Worm (Caenorhabditis elegans) whole organism, L4 larva: Measurements from ENCODE around the gene rnp-7.
A peak's percentile ranks its signal among the peaks of the same experiment; 100 is the strongest.

Source experiments
- F10B5.3 ChIP-seq: sonication (generic microtip); optimal IDR thresholded peaks from 2 replicates; lab custom pipeline; 2016; ENCODE audit warnings: mild to moderate bottlenecking, missing genetic modification characterization, missing compliant biosample characterization
- F26F4.8 ChIP-seq: fragments of 200-800 bp; sonication (Bioruptor generic); conservative IDR thresholded peaks from 2 replicates; pipeline ENCODE4 v1.3.6; 2022; ENCODE audit warnings: missing genetic modification characterization, missing compliant biosample characterization
- F44E2.7 ChIP-seq: fragments of 200-800 bp; sonication (Bioruptor generic); IDR thresholded peaks from 2 replicates; pipeline ENCODE4 v2.1.2; 2022; ENCODE audit warnings: missing genetic modification characterization, missing compliant biosample characterization
- F49E8.2 ChIP-seq: sonication (generic microtip); optimal IDR thresholded peaks from 2 replicates; lab custom pipeline; 2016; ENCODE audit warnings: missing compliant biosample characterization, mild to moderate bottlenecking, missing genetic modification characterization, borderline replicate concordance
- T20F7.1 ChIP-seq: fragments of 200-800 bp; sonication (Bioruptor generic); optimal IDR thresholded peaks from 2 replicates; lab custom pipeline; 2018; ENCODE audit warnings: mild to moderate bottlenecking, missing genetic modification characterization, missing compliant biosample characterization
- Y105C5A.15 ChIP-seq: fragments of 200-800 bp; sonication (Bioruptor generic); IDR thresholded peaks from 2 replicates; pipeline ENCODE4 v1.3.6; 2022; ENCODE audit warnings: missing genetic modification characterization, missing compliant biosample characterization
- Y48G9A.11 ChIP-seq: fragments of 200-800 bp; sonication (Bioruptor generic); IDR thresholded peaks from 2 replicates; pipeline ENCODE4 v1.3.6; 2022; ENCODE audit warnings: missing genetic modification reagents, missing genetic modification characterization, missing compliant biosample characterization
- Y75B8A.6 ChIP-seq: fragments of 200-800 bp; sonication (Bioruptor generic); IDR thresholded peaks from 2 replicates; pipeline ENCODE4 v1.3.6; 2022; ENCODE audit warnings: missing genetic modification reagents, missing genetic modification characterization, missing compliant biosample characterization
- ZK337.2 ChIP-seq: fragments of 200-800 bp; sonication (Bioruptor generic); IDR thresholded peaks from 2 replicates; pipeline ENCODE4 v1.3.6; 2022; ENCODE audit warnings: missing genetic modification reagents, missing genetic modification characterization, missing compliant biosample characterization
- ZK546.5 ChIP-seq, 2 experiments: sonication (generic microtip); optimal IDR thresholded peaks; 2 replicates each; lab custom pipeline; 2017; ENCODE audit warnings: missing biosample characterization in 2 of 2, missing genetic modification characterization in 2 of 2
- aly-2 ChIP-seq: sonication (generic microtip); optimal IDR thresholded peaks from 2 replicates; lab custom pipeline; 2018; ENCODE audit warnings: missing biosample characterization, missing genetic modification characterization
- ama-1 ChIP-seq: fragments of 150-350 bp; optimal IDR thresholded peaks from 2 replicates; lab custom pipeline; 2014; ENCODE audit warnings: inconsistent platforms, mixed read lengths
- ceh-28 ChIP-seq: fragments of 150-350 bp; optimal IDR thresholded peaks from 2 replicates; lab custom pipeline; 2014; ENCODE audit warnings: missing biosample characterization, missing genetic modification reagents, missing genetic modification characterization
- ceh-82 ChIP-seq: sonication (generic microtip); optimal IDR thresholded peaks from 2 replicates; lab custom pipeline; 2017; ENCODE audit warnings: missing biosample characterization, missing genetic modification characterization
- ces-1 ChIP-seq: fragments of 150-350 bp; sonication (generic microtip); optimal IDR thresholded peaks from 4 replicates; lab custom pipeline; 2014; ENCODE audit warnings: missing biosample characterization, missing genetic modification reagents, missing genetic modification characterization
- daf-16 ChIP-seq, 3 experiments: sonication (generic microtip); optimal IDR thresholded peaks; 2 replicates each; lab custom pipeline; 2016 to 2017; ENCODE audit warnings: missing genetic modification characterization in 3 of 3, missing genetic modification reagents in 3 of 3, mild to moderate bottlenecking in 2 of 3, missing compliant biosample characterization in 2 of 3, missing biosample characterization in 1 of 3, moderate library complexity in 1 of 3
- dpl-1 ChIP-seq: fragments of 150-350 bp; optimal IDR thresholded peaks from 2 replicates; lab custom pipeline; 2014; ENCODE audit warnings: missing biosample characterization, missing genetic modification reagents, missing genetic modification characterization
- dve-1 ChIP-seq: sonication (generic microtip); optimal IDR thresholded peaks from 2 replicates; lab custom pipeline; 2017; ENCODE audit warnings: antibody characterized with exemption, mild to moderate bottlenecking, missing genetic modification characterization, missing compliant biosample characterization; ENCODE audit not compliant: insufficient read depth
- fos-1 ChIP-seq: fragments of 150-350 bp; optimal IDR thresholded peaks from 2 replicates; lab custom pipeline; 2014; ENCODE audit warnings: missing biosample characterization, missing genetic modification characterization
- lin-13 ChIP-seq: fragments of 150-350 bp; optimal IDR thresholded peaks from 2 replicates; lab custom pipeline; 2014; ENCODE audit warnings: missing biosample characterization, missing genetic modification reagents, missing genetic modification characterization
- lin-39 ChIP-seq: fragments of 150-350 bp; optimal IDR thresholded peaks from 2 replicates; lab custom pipeline; 2014; ENCODE audit warnings: missing biosample characterization, missing genetic modification reagents, missing genetic modification characterization
- lir-3 ChIP-seq: sonication (generic microtip); optimal IDR thresholded peaks from 2 replicates; lab custom pipeline; 2016; ENCODE audit warnings: mild to moderate bottlenecking, missing genetic modification characterization, missing compliant biosample characterization
- lsy-2 ChIP-seq, 2 experiments: fragments of 150-350 bp in 1 of 2; sonication (generic microtip) in 1 of 2; optimal IDR thresholded peaks; 2 replicates each; lab custom pipeline; 2014 to 2017; ENCODE audit warnings: missing biosample characterization in 2 of 2, missing genetic modification characterization in 2 of 2
- mdl-1 ChIP-seq, 2 experiments: fragments of 150-350 bp in 1 of 2; sonication (generic microtip) in 1 of 2; optimal IDR thresholded peaks; 2 replicates each; lab custom pipeline; 2014 to 2017; ENCODE audit warnings: missing biosample characterization in 2 of 2, missing genetic modification characterization in 2 of 2
- mep-1 ChIP-seq: fragments of 150-350 bp; sonication (generic microtip); optimal IDR thresholded peaks from 3 replicates; lab custom pipeline; 2014; ENCODE audit warnings: missing biosample characterization, missing genetic modification characterization
- mes-2 ChIP-seq: sonication (generic microtip); optimal IDR thresholded peaks from 2 replicates; lab custom pipeline; 2016; ENCODE audit warnings: missing genotype, mild to moderate bottlenecking, missing genetic modification characterization, missing compliant biosample characterization; ENCODE audit not compliant: poor library complexity, severe bottlenecking
- nhr-10 ChIP-seq: fragments of 150-350 bp; optimal IDR thresholded peaks from 2 replicates; lab custom pipeline; 2014; ENCODE audit warnings: missing biosample characterization, missing genetic modification characterization
- nhr-102 ChIP-seq: sonication (generic microtip); optimal IDR thresholded peaks from 2 replicates; lab custom pipeline; 2016; ENCODE audit warnings: mild to moderate bottlenecking, missing genetic modification characterization, moderate library complexity, missing compliant biosample characterization
- nhr-25 ChIP-seq: sonication (generic microtip); optimal IDR thresholded peaks from 2 replicates; lab custom pipeline; 2017; ENCODE audit warnings: missing genetic modification characterization, mild to moderate bottlenecking, missing compliant biosample characterization, antibody characterized with exemption, moderate library complexity, borderline replicate concordance; ENCODE audit not compliant: insufficient read depth
- nhr-28 ChIP-seq: fragments of 150-350 bp; optimal IDR thresholded peaks from 2 replicates; lab custom pipeline; 2014; ENCODE audit warnings: missing biosample characterization, missing genetic modification characterization
- php-3 ChIP-seq: fragments of 200-800 bp; sonication (Bioruptor generic); IDR thresholded peaks from 2 replicates; pipeline ENCODE4 v1.3.6; 2022; ENCODE audit warnings: missing genetic modification reagents, missing genetic modification characterization, missing compliant biosample characterization
- sdz-12 ChIP-seq: fragments of 200-800 bp; sonication (Bioruptor generic); optimal IDR thresholded peaks from 2 replicates; lab custom pipeline; 2018; ENCODE audit warnings: mild to moderate bottlenecking, missing genetic modification characterization, missing compliant biosample characterization
- set-16 ChIP-seq: fragments of 200-800 bp; sonication (Bioruptor generic); IDR thresholded peaks from 2 replicates; pipeline ENCODE4 v1.3.6; 2022; ENCODE audit warnings: missing genetic modification reagents, missing genetic modification characterization, missing compliant biosample characterization
- spr-3 ChIP-seq: fragments of 200-800 bp; sonication (Bioruptor generic); optimal IDR thresholded peaks from 2 replicates; lab custom pipeline; 2018; ENCODE audit warnings: mild to moderate bottlenecking, missing genetic modification characterization, missing compliant biosample characterization
- unc-39 ChIP-seq: sonication (generic microtip); optimal IDR thresholded peaks from 2 replicates; lab custom pipeline; 2017; ENCODE audit warnings: missing biosample characterization, missing genetic modification characterization
- unc-62 ChIP-seq, 3 experiments: fragments of 150-350 bp in 1 of 3; sonication (generic microtip); optimal IDR thresholded peaks in 2 of 3; peaks in 1 of 3; 1 replicate in 1 of 3; 2 replicates in 2 of 3; lab custom pipeline; 2014 to 2017; ENCODE audit warnings: missing biosample characterization in 3 of 3, missing genetic modification characterization in 3 of 3, missing genetic modification reagents in 3 of 3, missing genotype in 1 of 3
- zip-11 ChIP-seq: fragments of 200-800 bp; sonication (Bioruptor generic); IDR thresholded peaks from 2 replicates; pipeline ENCODE4 v1.3.6; 2022; ENCODE audit warnings: missing genetic modification characterization, missing compliant biosample characterization
- zip-2 ChIP-seq: fragments of 150-350 bp; optimal IDR thresholded peaks from 2 replicates; lab custom pipeline; 2014; ENCODE audit warnings: missing biosample characterization, missing genetic modification characterization

rnp-7 gene

ce11 chrIII:7138178-7138577, 22.8 kb downstream of the rnp-7 start, which contains the start of gene B0280.11:
Gene B0280.11, minus strand, starts transcription at chrIII:7138278.
- no peak for TF ChIP-seq zip-2
- no peak for TF ChIP-seq lin-13 (GFP tag; lab: Kevin White, UChicago)
- no peak for TF ChIP-seq nhr-102 (tag; lab: Kevin White, UChicago)
- TF ChIP-seq Y105C5A.15 (GFP tag; lab: Robert Waterston, UW), result no peak
- TF ChIP-seq mep-1 (tag; lab: Kevin White, UChicago), result no peak
- no peak for TF ChIP-seq F49E8.2 (tag; lab: Kevin White, UChicago)
- TF ChIP-seq ZK546.5 (tag; optimal IDR thresholded peaks at IDR 0.05; lab: Kevin White, UChicago), result no peak
- no peak for TF ChIP-seq F44E2.7 (GFP tag; lab: Robert Waterston, UW)
- TF ChIP-seq sdz-12 (GFP tag; lab: Kevin White, UChicago), result no peak
- TF ChIP-seq F26F4.8 (GFP tag; lab: Robert Waterston, UW), result no peak
- TF ChIP-seq php-3 (GFP tag; lab: Robert Waterston, UW), result no peak
- TF ChIP-seq nhr-10 (tag; lab: Kevin White, UChicago), result no peak
- TF ChIP-seq lsy-2 (tag; optimal IDR thresholded peaks at IDR 0.05; lab: Kevin White, UChicago), result no peak
- TF ChIP-seq unc-39 (tag; lab: Kevin White, UChicago), result no peak
- TF ChIP-seq set-16, result no peak
- TF ChIP-seq Y75B8A.6 (GFP tag; lab: Robert Waterston, UW), result no peak

- TF ChIP-seq lin-39 (tag; lab: Kevin White, UChicago) (no peak), nhr-10 (tag; lab: Kevin White, UChicago) (no peak), fos-1 (tag; lab: Kevin White, UChicago) (no peak), zip-11 (no peak), nhr-102 (tag; lab: Kevin White, UChicago) (no peak)
Observed at ce11 chrIII:7136015-7136414, 24.9 kb downstream of the rnp-7 start, which contains the start of gene B0280.17. Gene B0280.17, minus strand, starts transcription at chrIII:7136115.

- no peak for TF ChIP-seq nhr-102 (tag; lab: Kevin White, UChicago)
- no peak for TF ChIP-seq aly-2 (tag; lab: Kevin White, UChicago)
- TF ChIP-seq ceh-82 (tag; lab: Kevin White, UChicago), result no peak
- TF ChIP-seq ces-1, result no peak
- TF ChIP-seq F44E2.7 (GFP tag; lab: Robert Waterston, UW), result no peak
- TF ChIP-seq lir-3 (tag; lab: Kevin White, UChicago), result no peak
- TF ChIP-seq mdl-1 (tag; optimal IDR thresholded peaks at IDR 0.05; lab: Kevin White, UChicago), result no peak
- no peak for TF ChIP-seq ama-1
- peak; percentile 46 for TF ChIP-seq mes-2 (tag; lab: Kevin White, UChicago)
- no peak for TF ChIP-seq dve-1 (tag; lab: Kevin White, UChicago)
- no peak for TF ChIP-seq nhr-25 (tag; lab: Kevin White, UChicago)
- TF ChIP-seq Y48G9A.11 (GFP tag; lab: Robert Waterston, UW), result peak; percentile 81
- peak; percentile 92 for TF ChIP-seq T20F7.1 (GFP tag; lab: Kevin White, UChicago)
- TF ChIP-seq unc-39 (tag; lab: Kevin White, UChicago), result no peak
- TF ChIP-seq ceh-28 (tag; lab: Kevin White, UChicago), result no peak
- TF ChIP-seq daf-16 (GFP tag; optimal IDR thresholded peaks at IDR 0.05; lab: Kevin White, UChicago), result no peak
- peak; percentile 29 for TF ChIP-seq daf-16 (tag; optimal IDR thresholded peaks at IDR 0.05; lab: Kevin White, UChicago)
- TF ChIP-seq ZK337.2 (GFP tag; lab: Robert Waterston, UW), result no peak
- no peak for TF ChIP-seq F10B5.3 (tag; lab: Kevin White, UChicago)
- TF ChIP-seq lsy-2 (tag; optimal IDR thresholded peaks at IDR 0.05; lab: Kevin White, UChicago), result peak in 1 of 2 experiments; percentile 37
- no peak for TF ChIP-seq unc-62 (GFP tag; optimal IDR thresholded peaks at IDR 0.05 in 1 of 2; lab: Kevin White, UChicago)
- TF ChIP-seq unc-62 (tag; optimal IDR thresholded peaks at IDR 0.05; lab: Kevin White, UChicago), result no peak
- peak; percentile 50 for TF ChIP-seq dpl-1
- TF ChIP-seq nhr-28, result no peak
- TF ChIP-seq sdz-12 (GFP tag; lab: Kevin White, UChicago), result no peak
- TF ChIP-seq spr-3 (GFP tag; lab: Kevin White, UChicago), result no peak
Observed at ce11 chrIII:7133559-7133958, 27.4 kb downstream of the rnp-7 start, which contains the start of the genes pot-1 and ggtb-1. Gene pot-1, minus strand, starts transcription at chrIII:7133678. Gene ggtb-1, plus strand, starts transcription at chrIII:7133766.
